Worm (Caenorhabditis elegans) whole organism, dauer: ENCODE data around the gene F25E2.2.

ENCODE experiments used
- unc-62 ChIP-seq: sonication (generic microtip); optimal IDR thresholded peaks from 2 replicates; lab custom pipeline; 2017; ENCODE audit warnings: missing biosample characterization, missing genetic modification reagents, missing genetic modification characterization

The F25E2.2 gene

DNA sequence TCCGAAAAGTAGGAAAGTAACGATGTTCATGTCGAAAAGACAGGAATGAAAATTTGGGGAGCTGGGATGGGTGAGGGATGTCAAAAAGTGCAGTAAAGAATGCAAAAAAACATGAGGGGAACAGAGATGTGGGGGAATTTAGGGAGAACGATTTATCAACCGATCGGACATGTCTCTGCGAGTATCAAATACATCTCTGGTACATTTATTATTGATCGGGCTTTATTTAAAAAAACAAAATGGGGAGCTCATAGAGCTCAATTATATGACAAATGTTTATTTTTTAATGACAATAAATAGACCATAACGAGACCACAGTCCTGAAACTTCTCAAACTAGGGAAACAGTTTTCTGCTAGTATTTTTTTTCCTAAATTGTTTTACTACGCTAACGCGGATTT is at the start of gene F25E2.2:
Gene F25E2.2, minus strand, starts transcription at position 101 of the 400 bp plus-strand sequence.
- no peak for TF ChIP-seq unc-62 (GFP tag; lab: Kevin White, UChicago)

DNA sequence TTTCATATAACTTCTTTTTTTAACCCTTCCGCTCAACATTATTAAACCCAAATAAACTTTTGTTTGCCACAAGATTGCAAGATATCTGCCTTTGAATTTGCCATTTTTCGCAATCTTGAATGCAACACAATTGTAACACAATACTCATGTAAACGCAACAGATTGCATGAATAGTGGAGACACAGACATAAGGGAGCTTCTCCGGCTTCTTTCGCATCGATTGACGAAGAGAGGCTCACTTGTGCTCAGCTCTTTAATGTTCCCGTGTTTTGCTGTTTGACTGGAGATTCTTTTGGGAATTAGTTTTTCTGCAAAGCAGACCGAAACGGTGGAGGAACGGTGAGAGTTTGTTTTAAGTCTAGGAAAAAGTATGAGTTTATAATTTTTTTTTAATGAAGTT is 48.8 kb upstream of the F25E2.2 start, which contains the start of gene F56F10.2:
Gene F56F10.2, plus strand, starts transcription at position 215 of the 400 bp plus-strand sequence.
- no peak for TF ChIP-seq unc-62 (GFP tag; lab: Kevin White, UChicago)

DNA sequence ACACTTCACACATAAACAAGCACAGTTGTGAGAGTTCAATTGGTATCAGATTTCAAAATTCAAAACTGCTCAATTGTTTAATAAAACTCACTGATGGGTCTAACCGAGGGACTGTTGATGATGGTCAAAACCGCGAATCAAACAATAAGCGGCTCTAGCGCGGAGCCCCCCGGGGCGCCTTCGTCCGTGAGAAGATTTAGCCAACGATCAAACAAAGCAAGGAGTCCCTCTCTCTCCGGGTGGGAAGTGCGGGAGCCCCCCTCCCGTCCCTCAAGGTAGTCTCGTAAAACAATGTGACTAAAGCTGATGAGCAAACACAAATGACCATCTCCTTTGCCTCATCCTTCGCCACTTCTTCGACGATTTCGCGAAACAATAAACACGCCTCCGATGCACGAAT is 47.1 kb upstream of the F25E2.2 start:
- TF ChIP-seq unc-62 (GFP tag; lab: Kevin White, UChicago), result no peak

ce11 chrX:853604-854003 is 43.0 kb upstream of the F25E2.2 start:
- no peak for TF ChIP-seq unc-62 (GFP tag; lab: Kevin White, UChicago)

ce11 chrX:852739-853268 is 42.2 kb upstream of the F25E2.2 start:
- no peak for TF ChIP-seq unc-62 (GFP tag; lab: Kevin White, UChicago)

DNA sequence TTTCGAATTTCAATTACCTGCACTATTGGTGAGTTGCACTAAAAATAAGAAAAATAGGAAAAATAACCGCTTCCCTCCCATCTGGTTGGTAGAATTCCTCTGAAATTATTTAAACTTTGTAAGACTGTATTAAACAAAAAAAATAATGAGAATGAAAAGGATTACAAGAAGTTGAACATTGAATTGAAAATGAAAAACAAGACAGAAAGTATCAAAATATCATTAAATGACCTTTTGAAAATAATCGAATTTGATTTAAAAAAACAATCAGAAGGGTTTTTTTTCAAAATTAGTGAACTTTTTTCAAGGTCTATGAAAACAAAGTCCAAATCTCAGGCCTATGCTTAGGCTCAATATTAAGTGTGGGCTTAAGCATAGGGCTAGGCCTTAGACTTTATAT is 40.8 kb upstream of the F25E2.2 start, which contains the start of gene igcm-1:
Gene igcm-1, minus strand, starts transcription at position 101 of the 400 bp plus-strand sequence.
- no peak for TF ChIP-seq unc-62 (GFP tag; lab: Kevin White, UChicago)

- TF ChIP-seq unc-62 (GFP tag; lab: Kevin White, UChicago), result no peak
Measured at ce11 chrX:845443-845842, 34.8 kb upstream of the F25E2.2 start.

DNA sequence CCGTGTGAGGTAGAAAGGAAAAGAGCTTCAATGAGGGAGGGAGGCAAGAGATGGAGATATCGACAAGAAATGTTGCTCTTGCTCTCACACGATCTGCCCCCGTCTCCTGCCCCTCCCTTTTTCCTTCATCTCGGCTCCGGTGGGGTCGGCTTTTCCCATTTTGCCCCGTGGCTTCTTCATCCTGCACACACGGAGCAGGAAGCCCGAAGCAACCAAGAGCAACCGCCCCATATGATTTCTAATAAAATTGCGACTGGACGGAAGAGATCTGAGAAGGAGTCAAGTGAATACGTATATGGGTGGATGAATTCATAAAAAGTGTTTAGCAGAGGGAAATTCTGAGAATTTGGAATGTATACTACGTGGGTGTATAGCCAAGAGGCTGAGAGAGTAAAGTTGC is 34.1 kb upstream of the F25E2.2 start:
- no peak for TF ChIP-seq unc-62 (GFP tag; lab: Kevin White, UChicago)

DNA sequence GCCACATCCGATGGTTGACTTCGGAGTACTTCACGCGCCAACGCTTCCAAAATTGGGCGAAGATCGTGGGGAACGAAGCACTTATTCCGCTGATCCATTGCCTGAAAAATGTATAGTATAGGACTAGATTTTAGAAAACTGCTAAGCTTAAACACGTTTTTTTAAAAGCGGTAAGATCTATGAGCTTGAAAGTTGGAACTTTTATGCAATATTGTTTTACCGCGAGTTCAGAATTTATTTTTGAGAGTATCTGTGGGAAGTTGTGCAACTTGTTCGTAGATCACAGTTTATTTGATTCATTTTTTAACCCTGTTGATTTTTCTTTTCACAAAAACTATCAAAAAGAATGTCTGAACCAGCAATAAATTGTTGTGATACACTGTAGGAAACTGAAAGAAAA is 30.8 kb upstream of the F25E2.2 start, which contains the start of gene F39H12.3:
Gene F39H12.3, minus strand, starts transcription at position 101 of the 400 bp plus-strand sequence.
- no peak for TF ChIP-seq unc-62 (GFP tag; lab: Kevin White, UChicago)

DNA sequence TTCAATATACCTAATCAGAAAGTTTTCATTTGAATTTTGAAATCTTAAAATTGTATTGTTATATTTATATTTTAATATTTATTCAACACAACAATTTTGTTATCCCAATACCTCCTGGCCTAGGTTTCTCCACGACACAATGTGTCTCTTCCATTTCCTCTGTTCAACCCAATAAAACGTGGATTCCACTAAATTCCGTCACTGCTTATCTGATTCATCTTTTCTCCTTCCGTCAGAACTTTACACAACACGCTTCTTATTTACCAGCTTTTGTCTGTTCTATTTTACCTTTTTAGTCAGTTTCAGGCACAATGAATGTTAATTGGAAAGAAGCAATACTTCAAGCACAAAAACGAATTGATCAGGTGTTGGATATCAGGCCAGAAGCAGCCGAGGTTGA is 23.9 kb upstream of the F25E2.2 start, which contains the start of gene F39H12.1:
Gene F39H12.1, plus strand, starts transcription at position 301 of the 400 bp plus-strand sequence.
- no peak for TF ChIP-seq unc-62 (GFP tag; lab: Kevin White, UChicago)

ce11 chrX:830185-830584 is 19.6 kb upstream of the F25E2.2 start:
- TF ChIP-seq unc-62 (GFP tag; lab: Kevin White, UChicago), result no peak

ce11 chrX:828603-829002 is 18.0 kb upstream of the F25E2.2 start, which contains the start of gene wdr-54:
Gene wdr-54, plus strand, starts transcription at chrX:828903.
- no peak for TF ChIP-seq unc-62 (GFP tag; lab: Kevin White, UChicago)

ce11 chrX:827502-827901 is 16.9 kb upstream of the F25E2.2 start:
- no peak for TF ChIP-seq unc-62 (GFP tag; lab: Kevin White, UChicago)

ce11 chrX:825924-826323 is 15.3 kb upstream of the F25E2.2 start:
- no peak for TF ChIP-seq unc-62 (GFP tag; lab: Kevin White, UChicago)

DNA sequence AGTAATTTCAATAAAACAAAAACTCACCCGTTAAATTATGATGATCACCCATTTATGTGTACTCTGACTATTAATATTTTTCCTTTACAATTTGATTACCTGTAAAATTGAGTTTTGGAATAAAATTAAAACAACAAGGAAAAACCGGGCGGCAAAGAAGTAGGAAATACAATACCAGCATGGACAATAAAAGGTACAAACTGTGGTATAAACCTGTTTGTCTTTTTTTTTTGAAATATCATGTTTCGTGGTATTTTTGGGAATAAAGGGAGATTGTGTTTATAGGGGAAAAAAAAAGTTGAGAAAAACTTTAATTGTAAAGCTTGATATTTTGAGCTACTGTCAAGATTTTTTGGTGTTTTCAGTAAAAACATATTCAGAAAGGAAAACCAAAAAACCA is 14.8 kb upstream of the F25E2.2 start, which contains the start of gene daf-3:
Gene daf-3, minus strand, starts transcription at position 101 of the 400 bp plus-strand sequence.
- TF ChIP-seq unc-62 (GFP tag; lab: Kevin White, UChicago), result no peak

- TF ChIP-seq unc-62 (GFP tag; lab: Kevin White, UChicago), result no peak
Measured at ce11 chrX:823736-824135, 13.1 kb upstream of the F25E2.2 start.

ce11 chrX:817984-818383 is 7.4 kb upstream of the F25E2.2 start:
- no peak for TF ChIP-seq unc-62 (GFP tag; lab: Kevin White, UChicago)
